Fruit fly (Drosophila melanogaster): ENCODE data around the gene CG32564.

CG32564 gene

dm6 chrX:17225972-17226680 lies 19.9 kb downstream of the CG32564 start:
- TF ChIP-seq usp (GFP tag; optimal IDR thresholded peaks at IDR 0.05) (no peak), dl (GFP tag; optimal IDR thresholded peaks at IDR 0.05; ENCODE audit: insufficient read depth in 1 of 2, partially characterized antibody in 2 of 2) (no peak), Dfd (GFP tag; optimal IDR thresholded peaks at IDR 0.05) (peak; percentile 68), CrebA (GFP tag; optimal IDR thresholded peaks at IDR 0.05; ENCODE audit: borderline replicate concordance) (no peak), foxo (GFP tag; optimal IDR thresholded peaks at IDR 0.05) (no peak), CG9705 (GFP tag; optimal IDR thresholded peaks at IDR 0.05) (no peak), Hr78 (GFP tag; optimal IDR thresholded peaks at IDR 0.05) (no peak)

- no peak for TF ChIP-seq lola (GFP tag; optimal IDR thresholded peaks at IDR 0.05)
- no peak for TF ChIP-seq Sp1 (GFP tag; optimal IDR thresholded peaks at IDR 0.05)
- TF ChIP-seq Dfd (GFP tag; optimal IDR thresholded peaks at IDR 0.05) = no peak
- TF ChIP-seq HLH106 (tag; optimal IDR thresholded peaks at IDR 0.05) = no peak
- no peak for TF ChIP-seq Abd-B (GFP tag; optimal IDR thresholded peaks at IDR 0.05)
- TF ChIP-seq Vsx2 (GFP tag; optimal IDR thresholded peaks at IDR 0.05; ENCODE audit: partially characterized antibody) = no peak
- no peak for TF ChIP-seq dl (GFP tag; optimal IDR thresholded peaks at IDR 0.05; ENCODE audit: insufficient read depth in 1 of 2, partially characterized antibody in 2 of 2)
- no peak for TF ChIP-seq dsf (GFP tag; optimal IDR thresholded peaks at IDR 0.05; ENCODE audit: borderline replicate concordance)
- TF ChIP-seq CG9705 (GFP tag; optimal IDR thresholded peaks at IDR 0.05) = no peak
- no peak for TF ChIP-seq h (GFP tag; optimal IDR thresholded peaks at IDR 0.05)
- TF ChIP-seq foxo (GFP tag; optimal IDR thresholded peaks at IDR 0.05) = no peak
- no peak for TF ChIP-seq br (GFP tag; optimal IDR thresholded peaks at IDR 0.05)
- TF ChIP-seq GATAd (GFP tag; optimal IDR thresholded peaks at IDR 0.05) = no peak
- no peak for TF ChIP-seq Hr78 (GFP tag; optimal IDR thresholded peaks at IDR 0.05)
- no peak for TF ChIP-seq CrebA (GFP tag; optimal IDR thresholded peaks at IDR 0.05; ENCODE audit: borderline replicate concordance)
- TF ChIP-seq Rel (GFP tag; optimal IDR thresholded peaks at IDR 0.05) = no peak
- no peak for TF ChIP-seq Rel (tag; optimal IDR thresholded peaks at IDR 0.05)
- TF ChIP-seq sv (GFP tag; optimal IDR thresholded peaks at IDR 0.05) = no peak
- no peak for TF ChIP-seq Jra (GFP tag; optimal IDR thresholded peaks at IDR 0.05)
- TF ChIP-seq OdsH (GFP tag; optimal IDR thresholded peaks at IDR 0.05) = no peak
Observed at dm6 chrX:17226681-17227019, 20.4 kb downstream of the CG32564 start, which contains the start of gene CG10598. CG10598 (minus strand) TSS chrX:17226867.

dm6 chrX:17227462-17227861 lies 21.3 kb downstream of the CG32564 start:
- TF ChIP-seq rgr (GFP tag; optimal IDR thresholded peaks at IDR 0.05) (no peak), CG32264 (GFP tag; optimal IDR thresholded peaks at IDR 0.05) (no peak)

- TF ChIP-seq fru (GFP tag; optimal IDR thresholded peaks at IDR 0.05) (peak; percentile 32), GATAd (GFP tag; optimal IDR thresholded peaks at IDR 0.05) (no peak), Hnf4 (GFP tag; optimal IDR thresholded peaks at IDR 0.05) (peak; percentile 29), sage (GFP tag; optimal IDR thresholded peaks at IDR 0.05) (no peak), foxo (GFP tag; optimal IDR thresholded peaks at IDR 0.05) (peak in 1 of 2 experiments; percentile 45), br (GFP tag; optimal IDR thresholded peaks at IDR 0.05) (peak; percentile 23), rgr (GFP tag; optimal IDR thresholded peaks at IDR 0.05) (peak; percentile 40), ey (GFP tag; optimal IDR thresholded peaks at IDR 0.05) (peak; percentile 25), lola (GFP tag; optimal IDR thresholded peaks at IDR 0.05) (no peak), HLH106 (tag; optimal IDR thresholded peaks at IDR 0.05) (no peak)
Observed at dm6 chrX:17229475-17230169, 23.4 kb downstream of the CG32564 start.

dm6 chrX:17230944-17231343 lies 24.7 kb downstream of the CG32564 start, which contains the start of gene CG10597:
CG10597 (minus strand) TSS chrX:17231044.
- TF ChIP-seq usp (GFP tag; optimal IDR thresholded peaks at IDR 0.05) (no peak), lola (GFP tag; optimal IDR thresholded peaks at IDR 0.05) (no peak), rgr (GFP tag; optimal IDR thresholded peaks at IDR 0.05) (no peak)

- TF ChIP-seq CrebA (GFP tag; optimal IDR thresholded peaks at IDR 0.05; ENCODE audit: borderline replicate concordance) (no peak), CG32264 (GFP tag; optimal IDR thresholded peaks at IDR 0.05) (no peak), tai (GFP tag; optimal IDR thresholded peaks at IDR 0.05) (no peak), usp (GFP tag; optimal IDR thresholded peaks at IDR 0.05) (no peak), ey (GFP tag; optimal IDR thresholded peaks at IDR 0.05) (no peak), psq (GFP tag; optimal IDR thresholded peaks at IDR 0.05) (no peak), dsf (GFP tag; optimal IDR thresholded peaks at IDR 0.05; ENCODE audit: borderline replicate concordance) (no peak), dmrt93B (GFP tag; optimal IDR thresholded peaks at IDR 0.05) (no peak), N (GFP tag; optimal IDR thresholded peaks at IDR 0.05) (no peak), Mio (GFP tag; optimal IDR thresholded peaks at IDR 0.05) (no peak)
Observed at dm6 chrX:17232642-17233041, 26.4 kb downstream of the CG32564 start, which contains the start of gene f. f (plus strand) TSS chrX:17232942.
